Fruit fly (Drosophila melanogaster): ENCODE data around the gene CG31697.

Gene CG31697

DNA sequence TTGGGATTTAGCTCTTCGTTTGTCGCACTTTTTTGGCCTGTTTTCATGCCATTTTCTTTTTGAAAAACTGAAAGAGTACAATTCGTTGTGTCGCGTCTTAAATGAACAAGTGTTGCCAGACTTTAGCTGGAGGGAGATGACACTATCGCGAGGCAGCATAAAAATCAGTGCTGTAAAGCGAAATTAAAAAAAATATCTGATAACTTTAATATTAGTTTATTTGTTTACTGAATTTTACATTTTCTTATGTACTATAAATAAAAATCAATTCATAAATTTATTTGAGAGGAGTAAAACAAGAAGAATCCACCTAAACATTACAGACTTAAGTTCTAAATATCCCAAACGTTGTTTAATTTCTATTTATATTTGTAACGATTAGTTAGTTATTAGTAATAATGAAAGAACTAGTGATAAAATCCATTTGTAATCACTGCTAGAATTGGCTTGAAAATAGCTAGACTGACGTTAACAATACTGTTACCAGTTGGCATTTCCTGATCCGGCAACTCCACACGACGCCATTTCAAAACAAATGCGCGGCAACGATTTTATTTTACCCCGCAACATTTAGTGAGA is 42.0 kb downstream of the CG31697 start, which contains the start of the genes spi and msb1l (continued):
- TF ChIP-seq jumu (GFP tag; optimal IDR thresholded peaks at IDR 0.05), result no peak
- no peak for TF ChIP-seq run (tag; optimal IDR thresholded peaks at IDR 0.05)
- peak; percentile 55 for TF ChIP-seq lab (GFP tag; optimal IDR thresholded peaks at IDR 0.05)
- TF ChIP-seq BtbVII (GFP tag; optimal IDR thresholded peaks at IDR 0.05), result no peak
- peak; percentile 72 for TF ChIP-seq Xbp1 (GFP tag; optimal IDR thresholded peaks at IDR 0.05)
- TF ChIP-seq CG15514 (GFP tag; optimal IDR thresholded peaks at IDR 0.05), result peak; percentile 84
- peak; percentile 63 for TF ChIP-seq CG32532 (GFP tag; IDR thresholded peaks at IDR 0.05)
- TF ChIP-seq gce (GFP tag; IDR thresholded peaks at IDR 0.05), result no peak
- peak; percentile 62 for TF ChIP-seq CG16813 (GFP tag; IDR thresholded peaks at IDR 0.05; ENCODE audit: partially characterized antibody)
- no peak for TF ChIP-seq en (GFP tag; optimal IDR thresholded peaks at IDR 0.05)
- TF ChIP-seq Usf (GFP tag; optimal IDR thresholded peaks at IDR 0.05), result peak; percentile 27
- no peak for TF ChIP-seq CG17568 (GFP tag; optimal IDR thresholded peaks at IDR 0.05)
- no peak for TF ChIP-seq CG1603 (tag; optimal IDR thresholded peaks at IDR 0.05)
- no peak for TF ChIP-seq crol (GFP tag; IDR thresholded peaks at IDR 0.05)
- TF ChIP-seq CG33557 (GFP tag; optimal IDR thresholded peaks at IDR 0.05), result peak; percentile 36
- TF ChIP-seq Camta (GFP tag; optimal IDR thresholded peaks at IDR 0.05), result no peak
- TF ChIP-seq CG4820 (GFP tag; optimal IDR thresholded peaks at IDR 0.05), result peak; percentile 46
- no peak for TF ChIP-seq CG42726 (GFP tag; IDR thresholded peaks at IDR 0.05; ENCODE audit: partially characterized antibody)
- no peak for TF ChIP-seq CG18476 (GFP tag; optimal IDR thresholded peaks at IDR 0.05)
- no peak for TF ChIP-seq pita (GFP tag; optimal IDR thresholded peaks at IDR 0.05)
- no peak for TF ChIP-seq fd102C (GFP tag; optimal IDR thresholded peaks at IDR 0.05)
- TF ChIP-seq CG11723 (GFP tag; optimal IDR thresholded peaks at IDR 0.05), result no peak
- TF ChIP-seq CG10543 (GFP tag; optimal IDR thresholded peaks at IDR 0.05), result peak; percentile 30
- TF ChIP-seq ken (GFP tag; IDR thresholded peaks at IDR 0.05), result no peak; the same call in 2 of the 3 replicates
- TF ChIP-seq ci (GFP tag; IDR thresholded peaks at IDR 0.05), result no peak
- TF ChIP-seq CG3838 (GFP tag; optimal IDR thresholded peaks at IDR 0.05), result no peak
- no peak for TF ChIP-seq Optix (GFP tag; IDR thresholded peaks at IDR 0.05)
- TF ChIP-seq CG6683 (GFP tag; optimal IDR thresholded peaks at IDR 0.05), result no peak
- TF ChIP-seq CG14014 (GFP tag; IDR thresholded peaks at IDR 0.05), result no peak
- peak in 1 of 2 experiments; percentile 12 for TF ChIP-seq crp (GFP tag; optimal IDR thresholded peaks at IDR 0.05)
- 0 out of 3 replicates have a peak, but pooled peaks have one; percentile 24 for TF ChIP-seq Doc3 (GFP tag; IDR thresholded peaks at IDR 0.05; ENCODE audit: partially characterized antibody)
- peak; percentile 65 for TF ChIP-seq CG7556 (GFP tag; optimal IDR thresholded peaks at IDR 0.05)
- peak; percentile 81 for TF ChIP-seq row (GFP tag; IDR thresholded peaks at IDR 0.05)
- TF ChIP-seq Drgx (GFP tag; IDR thresholded peaks at IDR 0.05), result no peak
- no peak for TF ChIP-seq CG18599 (GFP tag; optimal IDR thresholded peaks at IDR 0.05)
- no peak for TF ChIP-seq Mes4 (GFP tag; optimal IDR thresholded peaks at IDR 0.05)
- TF ChIP-seq CG4360 (GFP tag; IDR thresholded peaks at IDR 0.05), result no peak
- no peak for TF ChIP-seq yki (optimal IDR thresholded peaks at IDR 0.05)
- no peak for TF ChIP-seq C15 (GFP tag; IDR thresholded peaks at IDR 0.05)
- no peak for TF ChIP-seq Hmx (GFP tag; optimal IDR thresholded peaks at IDR 0.05)
- no peak for TF ChIP-seq CG6854 (GFP tag; optimal IDR thresholded peaks at IDR 0.05)
- peak; percentile 50 for TF ChIP-seq chn (GFP tag; optimal IDR thresholded peaks at IDR 0.05)
- TF ChIP-seq mld (GFP tag; IDR thresholded peaks at IDR 0.05; ENCODE audit: partially characterized antibody), result 0 out of 3 replicates have a peak, but pooled peaks have one; percentile 41
- peak; percentile 15; the same call in 1 of the 3 replicates for TF ChIP-seq CG7357 (GFP tag; IDR thresholded peaks at IDR 0.05)
- no peak for TF ChIP-seq CG10274 (GFP tag; optimal IDR thresholded peaks at IDR 0.05)
- TF ChIP-seq dysf (GFP tag; IDR thresholded peaks at IDR 0.05), result no peak; the same call in 2 of the 3 replicates
- TF ChIP-seq CG30020 (tag; optimal IDR thresholded peaks at IDR 0.05), result peak; percentile 69
- peak; percentile 77 for TF ChIP-seq slbo (GFP tag; IDR thresholded peaks at IDR 0.05)
- peak; percentile 33 for TF ChIP-seq CG10209 (GFP tag; optimal IDR thresholded peaks at IDR 0.05)
- TF ChIP-seq twi (tag; optimal IDR thresholded peaks at IDR 0.05), result peak; percentile 21

Measured in whole organism, embryonic.